Fruit fly (Drosophila melanogaster) whole organism, embryonic: Measurements from ENCODE around the gene CG10512.

Source experiments
- CG13296 ChIP-seq: fragments of 200-800 bp; sonication (Bioruptor generic); optimal IDR thresholded peaks from 3 replicates; lab custom pipeline; 2018; ENCODE audit warnings: missing biosample characterization, mild to moderate bottlenecking, missing genetic modification characterization
- CG13894 ChIP-seq: fragments of 200-800 bp; sonication (Bioruptor generic); optimal IDR thresholded peaks from 3 replicates; lab custom pipeline; 2018; ENCODE audit warnings: missing biosample characterization, mild to moderate bottlenecking, missing genetic modification characterization, moderate library complexity
- CG14050 ChIP-seq: fragments of 200-800 bp; sonication (Bioruptor generic); IDR thresholded peaks from 3 replicates; pipeline ENCODE4 v1.3.6; 2022; ENCODE audit warnings: missing biosample characterization, missing genetic modification characterization
- CG14860 ChIP-seq: fragments of 200-800 bp; sonication (Bioruptor generic); IDR thresholded peaks from 3 replicates; pipeline ENCODE4 v1.3.6; 2022; ENCODE audit warnings: missing biosample characterization, missing genetic modification characterization; ENCODE audit not compliant: partially characterized antibody
- CG15269 ChIP-seq: fragments of 200-800 bp; sonication (Bioruptor generic); optimal IDR thresholded peaks from 2 replicates; lab custom pipeline; 2018; ENCODE audit warnings: missing biosample characterization, mild to moderate bottlenecking, missing genetic modification characterization, moderate library complexity
- CG15479 ChIP-seq: fragments of 200-800 bp; sonication (Bioruptor generic); optimal IDR thresholded peaks from 3 replicates; lab custom pipeline; 2019; ENCODE audit warnings: missing biosample characterization, mild to moderate bottlenecking, missing genetic modification characterization, moderate library complexity
- CG18262 ChIP-seq: fragments of 200-800 bp; optimal IDR thresholded peaks from 3 replicates; lab custom pipeline; 2019; ENCODE audit warnings: missing biosample characterization, mild to moderate bottlenecking, missing genetic modification characterization, moderate library complexity
- CG2678 ChIP-seq: fragments of 200-800 bp; sonication (Bioruptor generic); optimal IDR thresholded peaks from 3 replicates; lab custom pipeline; 2019; ENCODE audit warnings: missing biosample characterization, mild to moderate bottlenecking, missing genetic modification characterization, moderate library complexity
- CG34376 ChIP-seq: fragments of 200-800 bp; sonication (Bioruptor generic); optimal IDR thresholded peaks from 2 replicates; lab custom pipeline; 2018; ENCODE audit warnings: missing biosample characterization, mild to moderate bottlenecking, missing genetic modification characterization
- CG34422 ChIP-seq: fragments of 200-800 bp; sonication (Bioruptor generic); IDR thresholded peaks from 3 replicates; pipeline ENCODE4 v1.3.6; 2022; ENCODE audit warnings: missing biosample characterization, missing genetic modification characterization
- CG4707 ChIP-seq: fragments of 200-800 bp; sonication (Bioruptor generic); optimal IDR thresholded peaks from 2 replicates; lab custom pipeline; 2018; ENCODE audit warnings: missing biosample characterization, mild to moderate bottlenecking, missing genetic modification characterization, moderate library complexity
- CG6813 ChIP-seq: fragments of 200-800 bp; sonication (Bioruptor generic); optimal IDR thresholded peaks from 2 replicates; lab custom pipeline; 2017; ENCODE audit warnings: missing biosample characterization, missing genetic modification characterization, mild to moderate bottlenecking, moderate library complexity, missing genetic modification reagents
- CG7987 ChIP-seq: fragments of 200-800 bp; sonication (Bioruptor generic); optimal IDR thresholded peaks from 2 replicates; lab custom pipeline; 2018; ENCODE audit warnings: missing biosample characterization, mild to moderate bottlenecking, missing genetic modification characterization, moderate library complexity
- CG8924 ChIP-seq: fragments of 200-800 bp; optimal IDR thresholded peaks from 3 replicates; lab custom pipeline; 2019; ENCODE audit warnings: missing biosample characterization, mild to moderate bottlenecking, missing genetic modification characterization, moderate library complexity
- D19A ChIP-seq: fragments of 200-800 bp; optimal IDR thresholded peaks from 3 replicates; lab custom pipeline; 2019; ENCODE audit warnings: missing biosample characterization, mild to moderate bottlenecking, missing genetic modification characterization, moderate library complexity
- Dek ChIP-seq: fragments of 200-800 bp; sonication (Bioruptor generic); optimal IDR thresholded peaks from 3 replicates; lab custom pipeline; 2019; ENCODE audit warnings: missing biosample characterization, mild to moderate bottlenecking, missing genetic modification characterization, moderate library complexity
- Doc2 ChIP-seq: fragments of 200-800 bp; sonication (Bioruptor generic); IDR thresholded peaks from 2 replicates; pipeline ENCODE4 v1.3.6; 2022; ENCODE audit warnings: missing biosample characterization, missing genetic modification characterization
- Dref ChIP-seq: fragments of 200-800 bp; sonication (Bioruptor generic); IDR thresholded peaks from 2 replicates; pipeline ENCODE4 v1.3.6; 2022; ENCODE audit warnings: missing biosample characterization, missing genetic modification characterization
- GATAe ChIP-seq: fragments of 200-800 bp; sonication (Bioruptor generic); conservative IDR thresholded peaks from 2 replicates; pipeline ENCODE4 v1.3.6; 2022; ENCODE audit warnings: missing biosample characterization, missing genetic modification characterization
- Hand ChIP-seq: fragments of 200-800 bp; sonication (Bioruptor generic); optimal IDR thresholded peaks from 2 replicates; lab custom pipeline; 2017; ENCODE audit warnings: mild to moderate bottlenecking, missing biosample characterization, missing genetic modification reagents, missing genetic modification characterization
- Hr51 ChIP-seq, 2 experiments: fragments of 200-800 bp; sonication (Bioruptor generic); optimal IDR thresholded peaks; 2 replicates in 1 of 2; 3 replicates in 1 of 2; lab custom pipeline; 2016 to 2018; ENCODE audit warnings: missing biosample characterization in 2 of 2, missing genetic modification characterization in 2 of 2, mild to moderate bottlenecking in 1 of 2, moderate library complexity in 1 of 2
- Myb ChIP-seq: fragments of 200-800 bp; sonication (Bioruptor generic); optimal IDR thresholded peaks from 2 replicates; lab custom pipeline; 2016; ENCODE audit warnings: missing biosample characterization, missing genetic modification characterization
- NC2α ChIP-seq: fragments of 200-800 bp; sonication (Bioruptor generic); optimal IDR thresholded peaks from 2 replicates; lab custom pipeline; 2016; ENCODE audit warnings: missing biosample characterization, missing genetic modification characterization
- Poxn ChIP-seq: fragments of 200-800 bp; sonication (Bioruptor generic); IDR thresholded peaks from 2 replicates; pipeline ENCODE4 v1.3.6; 2022; ENCODE audit warnings: missing biosample characterization, missing genetic modification characterization
- Six4 ChIP-seq: fragments of 200-800 bp; sonication (Bioruptor generic); optimal IDR thresholded peaks from 2 replicates; lab custom pipeline; 2016; ENCODE audit warnings: missing biosample characterization, missing genetic modification characterization
- Ssrp ChIP-seq: fragments of 200-800 bp; sonication (Bioruptor generic); optimal IDR thresholded peaks from 2 replicates; lab custom pipeline; 2018; ENCODE audit warnings: missing biosample characterization, mild to moderate bottlenecking, missing genetic modification characterization, moderate library complexity
- amos ChIP-seq: fragments of 200-800 bp; sonication (Bioruptor generic); IDR thresholded peaks from 2 replicates; pipeline ENCODE4 v1.3.6; 2022; ENCODE audit warnings: missing biosample characterization, missing genetic modification characterization; ENCODE audit not compliant: partially characterized antibody
- bigmax ChIP-seq: fragments of 200-800 bp; sonication (Bioruptor generic); optimal IDR thresholded peaks from 2 replicates; lab custom pipeline; 2018; ENCODE audit warnings: missing biosample characterization, mild to moderate bottlenecking, missing genetic modification characterization
- danr ChIP-seq: fragments of 200-800 bp; sonication (Bioruptor generic); IDR thresholded peaks from 2 replicates; pipeline ENCODE4 v1.3.6; 2022; ENCODE audit warnings: missing biosample characterization, missing genetic modification characterization
- fd64A ChIP-seq: fragments of 200-800 bp; sonication (Bioruptor generic); optimal IDR thresholded peaks from 3 replicates; lab custom pipeline; 2018; ENCODE audit warnings: missing biosample characterization, mild to moderate bottlenecking, missing genetic modification characterization
- gcm2 ChIP-seq: fragments of 200-800 bp; sonication (Bioruptor generic); optimal IDR thresholded peaks from 2 replicates; lab custom pipeline; 2016; ENCODE audit warnings: missing biosample characterization, missing genetic modification characterization
- ham ChIP-seq: fragments of 200-800 bp; sonication (Bioruptor generic); IDR thresholded peaks from 2 replicates; pipeline ENCODE4 v1.3.6; 2022; ENCODE audit warnings: missing biosample characterization, missing genetic modification characterization
- jigr1 ChIP-seq: fragments of 200-800 bp; sonication (Bioruptor generic); IDR thresholded peaks from 3 replicates; pipeline ENCODE4 v1.3.6; 2022; ENCODE audit warnings: missing biosample characterization, missing genetic modification characterization
- kay ChIP-seq: fragments of 200-800 bp; sonication (Bioruptor generic); optimal IDR thresholded peaks from 2 replicates; lab custom pipeline; 2016; ENCODE audit warnings: missing biosample characterization, missing genetic modification characterization
- klu ChIP-seq: fragments of 200-800 bp; sonication (Bioruptor generic); IDR thresholded peaks from 2 replicates; pipeline ENCODE4 v1.3.6; 2022; ENCODE audit warnings: missing biosample characterization, missing genetic modification characterization
- lab ChIP-seq: fragments of 200-800 bp; sonication (Bioruptor generic); optimal IDR thresholded peaks from 3 replicates; lab custom pipeline; 2017; ENCODE audit warnings: missing biosample characterization, missing genetic modification characterization, mild to moderate bottlenecking, moderate library complexity, missing genetic modification reagents
- lmd ChIP-seq: fragments of 200-800 bp; sonication (Bioruptor generic); IDR thresholded peaks from 2 replicates; pipeline ENCODE4 v1.3.6; 2022; ENCODE audit warnings: missing biosample characterization, missing genetic modification characterization
- luna ChIP-seq: fragments of 200-800 bp; sonication (Bioruptor generic); optimal IDR thresholded peaks from 2 replicates; lab custom pipeline; 2016; ENCODE audit warnings: missing biosample characterization, missing genetic modification characterization
- phol ChIP-seq: fragments of 200-800 bp; sonication (Bioruptor generic); optimal IDR thresholded peaks from 3 replicates; lab custom pipeline; 2018; ENCODE audit warnings: missing biosample characterization, mild to moderate bottlenecking, missing genetic modification characterization, moderate library complexity
- pita ChIP-seq: fragments of 200-800 bp; sonication (Bioruptor generic); optimal IDR thresholded peaks from 2 replicates; lab custom pipeline; 2017; ENCODE audit warnings: missing biosample characterization, mild to moderate bottlenecking, missing genetic modification characterization
- psq ChIP-seq: fragments of 200-800 bp; sonication (Bioruptor generic); optimal IDR thresholded peaks from 2 replicates; lab custom pipeline; 2017; ENCODE audit warnings: missing biosample characterization, missing genetic modification characterization
- pum ChIP-seq: fragments of 200-800 bp; sonication (Bioruptor generic); optimal IDR thresholded peaks from 2 replicates; lab custom pipeline; 2016; ENCODE audit warnings: missing biosample characterization, missing genetic modification characterization
- run ChIP-seq: fragments of 200-800 bp; sonication (Bioruptor generic); optimal IDR thresholded peaks from 3 replicates; lab custom pipeline; 2018; ENCODE audit warnings: missing biosample characterization, mild to moderate bottlenecking, missing genetic modification characterization
- slbo ChIP-seq: fragments of 200-800 bp; sonication (Bioruptor generic); IDR thresholded peaks from 2 replicates; pipeline ENCODE4 v1.3.6; 2022; ENCODE audit warnings: missing biosample characterization, missing genetic modification characterization
- sqz ChIP-seq: fragments of 200-800 bp; sonication (Bioruptor generic); optimal IDR thresholded peaks from 3 replicates; lab custom pipeline; 2018; ENCODE audit warnings: missing biosample characterization, mild to moderate bottlenecking, missing genetic modification characterization
- stc ChIP-seq: fragments of 200-800 bp; sonication (Bioruptor generic); IDR thresholded peaks from 2 replicates; pipeline ENCODE4 v1.3.6; 2022; ENCODE audit warnings: missing biosample characterization, missing genetic modification characterization
- twi ChIP-seq: fragments of 200-800 bp; optimal IDR thresholded peaks from 2 replicates; lab custom pipeline; 2019; ENCODE audit warnings: missing biosample characterization, mild to moderate bottlenecking, missing genetic modification characterization, moderate library complexity
- z ChIP-seq: fragments of 200-800 bp; sonication (Bioruptor generic); IDR thresholded peaks from 3 replicates; pipeline ENCODE4 v1.3.6; 2022; ENCODE audit warnings: missing biosample characterization, missing genetic modification characterization
- zen ChIP-seq: fragments of 200-800 bp; sonication (Bioruptor generic); optimal IDR thresholded peaks from 3 replicates; lab custom pipeline; 2018; ENCODE audit warnings: missing biosample characterization, mild to moderate bottlenecking, missing genetic modification characterization, moderate library complexity
- zen2 ChIP-seq: fragments of 200-800 bp; sonication (Bioruptor generic); IDR thresholded peaks from 3 replicates; pipeline ENCODE4 v1.3.6; 2022; ENCODE audit warnings: missing biosample characterization, missing genetic modification characterization; ENCODE audit not compliant: partially characterized antibody

CG10512 gene

dm6 chr3L:21176935-21177581, 25.7 kb upstream of the CG10512 start (continued):
- TF ChIP-seq phol: peak; percentile 37
- TF ChIP-seq psq (GFP tag; lab: Kevin White, UChicago): peak; percentile 20
- TF ChIP-seq z (GFP tag; lab: Robert Waterston, UW): no peak
- TF ChIP-seq GATAe (GFP tag; lab: Robert Waterston, UW): no peak
- TF ChIP-seq danr (GFP tag; lab: Robert Waterston, UW): no peak
- TF ChIP-seq bigmax (GFP tag; lab: Kevin White, UChicago): no peak
- no peak for TF ChIP-seq CG7987
- no peak for TF ChIP-seq Six4 (GFP tag; lab: Kevin White, UChicago)
- peak; percentile 10; the same call in 2 of the 3 replicates for TF ChIP-seq CG34422
- TF ChIP-seq slbo (GFP tag; lab: Robert Waterston, UW): peak; percentile 93
- TF ChIP-seq ham (GFP tag; lab: Robert Waterston, UW): no peak; the same call in 1 of the 2 replicates
- TF ChIP-seq gcm2 (GFP tag; lab: Kevin White, UChicago): no peak
- peak; percentile 37 for TF ChIP-seq pum (GFP tag; lab: Kevin White, UChicago)
- TF ChIP-seq sqz: no peak
- TF ChIP-seq CG8924 (tag; lab: Kevin White, UChicago): no peak
- no peak for TF ChIP-seq jigr1 (GFP tag; lab: Robert Waterston, UW)
- TF ChIP-seq run (tag; lab: Kevin White, UChicago): no peak
- no peak for TF ChIP-seq Doc2 (GFP tag; lab: Robert Waterston, UW)
- no peak for TF ChIP-seq CG4707 (GFP tag; lab: Kevin White, UChicago)
- peak; percentile 47 for TF ChIP-seq CG13894 (tag; lab: Kevin White, UChicago)
- TF ChIP-seq pita: no peak
- TF ChIP-seq kay (GFP tag; lab: Kevin White, UChicago): peak; percentile 56
- TF ChIP-seq CG15479 (GFP tag; lab: Kevin White, UChicago): no peak
- no peak for TF ChIP-seq CG34376 (GFP tag; lab: Kevin White, UChicago)
- TF ChIP-seq CG18262: no peak
- TF ChIP-seq Myb (GFP tag; lab: Kevin White, UChicago): peak; percentile 25
- TF ChIP-seq Poxn: 0 out of 2 replicates have a peak, but pooled peaks have one; percentile 45
- peak; percentile 86 for TF ChIP-seq lab
- peak; percentile 12 for TF ChIP-seq D19A
- no peak for TF ChIP-seq fd64A
- peak; percentile 81 for TF ChIP-seq CG15269 (tag; lab: Kevin White, UChicago)
- peak; percentile 83 for TF ChIP-seq lmd (GFP tag; lab: Robert Waterston, UW)
- no peak for TF ChIP-seq Dref (GFP tag; lab: Robert Waterston, UW)
- no peak for TF ChIP-seq Hand (GFP tag; lab: Kevin White, UChicago)
- no peak for TF ChIP-seq zen2 (GFP tag; lab: Robert Waterston, UW)
- TF ChIP-seq CG14860 (GFP tag; lab: Robert Waterston, UW): no peak
- TF ChIP-seq klu (GFP tag; lab: Robert Waterston, UW): peak; percentile 68
- peak; percentile 70 for TF ChIP-seq Dek
- TF ChIP-seq NC2α (GFP tag; lab: Kevin White, UChicago): no peak
- TF ChIP-seq Ssrp: peak; percentile 12
- peak; percentile 53; the same call in 1 of the 3 replicates for TF ChIP-seq CG14050
- TF ChIP-seq CG13296 (GFP tag; lab: Kevin White, UChicago): peak; percentile 30
- TF ChIP-seq luna: no peak
- TF ChIP-seq twi (tag; lab: Kevin White, UChicago): no peak
- no peak for TF ChIP-seq CG6813 (GFP tag; lab: Kevin White, UChicago)
- TF ChIP-seq Hr51 (GFP tag; optimal IDR thresholded peaks at IDR 0.05; lab: Kevin White, UChicago): peak in 1 of 2 experiments; percentile 73
- TF ChIP-seq amos (GFP tag; lab: Robert Waterston, UW): no peak
- TF ChIP-seq CG2678: peak; percentile 81
- TF ChIP-seq stc (GFP tag; lab: Robert Waterston, UW): peak; percentile 70
- peak; percentile 10 for TF ChIP-seq zen
